Fruit fly (Drosophila melanogaster) whole organism, wandering third instar larva: Measurements from ENCODE around the gene gammaTub23C.

Experiments used
- Abd-B ChIP-seq: fragments of >200 bp; optimal IDR thresholded peaks from 2 replicates; lab custom pipeline; 2017; ENCODE audit warnings: missing biosample characterization, missing genetic modification characterization
- CG32264 ChIP-seq: fragments of 200-800 bp; sonication (Bioruptor generic); optimal IDR thresholded peaks from 2 replicates; lab custom pipeline; 2016; ENCODE audit warnings: missing biosample characterization, missing genetic modification characterization
- CG9705 ChIP-seq: fragments of 200-800 bp; sonication (Bioruptor generic); optimal IDR thresholded peaks from 2 replicates; lab custom pipeline; 2018; ENCODE audit warnings: missing biosample characterization, mild to moderate bottlenecking, missing genetic modification characterization
- CrebA ChIP-seq: fragments of 200-800 bp; sonication (Bioruptor generic); optimal IDR thresholded peaks from 2 replicates; lab custom pipeline; 2016; ENCODE audit warnings: missing biosample characterization, mild to moderate bottlenecking, missing genetic modification characterization, borderline replicate concordance
- Dfd ChIP-seq: fragments of >200 bp; optimal IDR thresholded peaks from 2 replicates; lab custom pipeline; 2017; ENCODE audit warnings: missing biosample characterization, missing genetic modification characterization
- Dif ChIP-seq: fragments of 200-275, 200-300 bp; sonication (Bioruptor generic); optimal IDR thresholded peaks from 2 replicates; lab custom pipeline; 2018; ENCODE audit warnings: missing biosample characterization, missing genetic modification characterization; ENCODE audit not compliant: partially characterized antibody
- GATAd ChIP-seq: sonication (Bioruptor generic); optimal IDR thresholded peaks from 2 replicates; lab custom pipeline; 2016; ENCODE audit warnings: missing biosample characterization, missing genetic modification characterization
- HLH106 ChIP-seq: fragments of 200-800 bp; optimal IDR thresholded peaks from 3 replicates; lab custom pipeline; 2019; ENCODE audit warnings: missing biosample characterization, mild to moderate bottlenecking, missing genetic modification characterization, moderate library complexity
- Hnf4 ChIP-seq: fragments of 200-800 bp; sonication (Bioruptor generic); optimal IDR thresholded peaks from 2 replicates; lab custom pipeline; 2016; ENCODE audit warnings: missing biosample characterization, mild to moderate bottlenecking, missing genetic modification characterization
- Hr78 ChIP-seq: fragments of >200 bp; optimal IDR thresholded peaks from 2 replicates; lab custom pipeline; 2017; ENCODE audit warnings: missing biosample characterization, missing genetic modification characterization
- Hr83 ChIP-seq: fragments of 200-300 bp; sonication (Bioruptor generic); optimal IDR thresholded peaks from 2 replicates; lab custom pipeline; 2016; ENCODE audit warnings: missing biosample characterization, mild to moderate bottlenecking, missing genetic modification characterization, moderate library complexity; ENCODE audit not compliant: poor library complexity, severe bottlenecking
- Jra ChIP-seq: sonication (Bioruptor generic); optimal IDR thresholded peaks from 2 replicates; lab custom pipeline; 2016; ENCODE audit warnings: missing biosample characterization, missing genetic modification characterization
- Mio ChIP-seq: sonication (Bioruptor generic); optimal IDR thresholded peaks from 2 replicates; lab custom pipeline; 2016; ENCODE audit warnings: missing biosample characterization, missing genetic modification characterization
- N ChIP-seq: fragments of >200 bp; optimal IDR thresholded peaks from 2 replicates; lab custom pipeline; 2018; ENCODE audit warnings: missing biosample characterization, missing external identifiers, missing genetic modification characterization
- OdsH ChIP-seq: fragments of 200-800 bp; sonication (Bioruptor generic); optimal IDR thresholded peaks from 2 replicates; lab custom pipeline; 2016; ENCODE audit warnings: missing biosample characterization, mild to moderate bottlenecking, missing genetic modification characterization
- Rel ChIP-seq, 2 experiments: fragments of 200-800 bp; sonication (Bioruptor generic) in 1 of 2; optimal IDR thresholded peaks; 2 replicates in 1 of 2; 3 replicates in 1 of 2; lab custom pipeline; 2016 to 2019; ENCODE audit warnings: mild to moderate bottlenecking in 2 of 2, missing biosample characterization in 2 of 2, missing genetic modification characterization in 2 of 2, moderate library complexity in 1 of 2
- Sp1 ChIP-seq: fragments of 200-800 bp; sonication (Bioruptor generic); optimal IDR thresholded peaks from 3 replicates; lab custom pipeline; 2019; ENCODE audit warnings: missing biosample characterization, mild to moderate bottlenecking, missing genetic modification characterization, moderate library complexity
- Vsx2 ChIP-seq: fragments of 200-300, 225-300 bp; sonication (Bioruptor generic); optimal IDR thresholded peaks from 2 replicates; lab custom pipeline; 2018; ENCODE audit warnings: missing biosample characterization, missing genetic modification characterization; ENCODE audit not compliant: partially characterized antibody
- br ChIP-seq: fragments of 200-800 bp; sonication (Bioruptor generic); optimal IDR thresholded peaks from 2 replicates; lab custom pipeline; 2016; ENCODE audit warnings: missing biosample characterization, missing genetic modification characterization
- brk ChIP-seq: fragments of 200-800 bp; sonication (Bioruptor generic); optimal IDR thresholded peaks from 2 replicates; lab custom pipeline; 2016; ENCODE audit warnings: missing biosample characterization, mild to moderate bottlenecking, missing genetic modification characterization
- dl ChIP-seq, 2 experiments: fragments of 175-275, 200-275 bp in 1 of 2; fragments of 200-275 bp in 1 of 2; sonication (Bioruptor generic); optimal IDR thresholded peaks; lab custom pipeline; 2018; ENCODE audit warnings: mild to moderate bottlenecking in 2 of 2, missing biosample characterization in 2 of 2, missing genetic modification characterization in 2 of 2, moderate library complexity in 2 of 2; ENCODE audit not compliant: partially characterized antibody in 2 of 2, insufficient read depth in 1 of 2
- dmrt93B ChIP-seq: fragments of 200-800 bp; sonication (Bioruptor generic); optimal IDR thresholded peaks from 2 replicates; lab custom pipeline; 2018; ENCODE audit warnings: missing biosample characterization, mild to moderate bottlenecking, missing genetic modification characterization
- dsf ChIP-seq: sonication (Bioruptor generic); optimal IDR thresholded peaks from 2 replicates; lab custom pipeline; 2016; ENCODE audit warnings: missing biosample characterization, missing genetic modification characterization, borderline replicate concordance
- ey ChIP-seq: fragments of 200-800 bp; sonication (Bioruptor generic); optimal IDR thresholded peaks from 2 replicates; lab custom pipeline; 2016; ENCODE audit warnings: missing biosample characterization, missing genetic modification characterization
- foxo ChIP-seq, 2 experiments: fragments of 200-800 bp; sonication (Bioruptor generic); optimal IDR thresholded peaks; 2 replicates in 1 of 2; 3 replicates in 1 of 2; lab custom pipeline; 2016 to 2017; ENCODE audit warnings: missing biosample characterization in 2 of 2, missing genetic modification characterization in 2 of 2
- fru ChIP-seq: fragments of 200-800 bp; sonication (Bioruptor generic); optimal IDR thresholded peaks from 3 replicates; lab custom pipeline; 2016; ENCODE audit warnings: missing biosample characterization, mild to moderate bottlenecking, missing genetic modification characterization
- h ChIP-seq: fragments of 200-800 bp; sonication (Bioruptor generic); optimal IDR thresholded peaks from 3 replicates; lab custom pipeline; 2016; ENCODE audit warnings: missing biosample characterization, mild to moderate bottlenecking, missing genetic modification characterization
- jim ChIP-seq: fragments of 175-275, 200-325 bp; sonication (Bioruptor generic); optimal IDR thresholded peaks from 2 replicates; lab custom pipeline; 2016; ENCODE audit warnings: missing biosample characterization, mild to moderate bottlenecking, missing genetic modification characterization
- lola ChIP-seq: fragments of >200 bp; optimal IDR thresholded peaks from 2 replicates; lab custom pipeline; 2017; ENCODE audit warnings: missing biosample characterization, missing genetic modification characterization
- pan ChIP-seq: fragments of >200 bp; optimal IDR thresholded peaks from 2 replicates; lab custom pipeline; 2017
- psq ChIP-seq: fragments of 200-800 bp; sonication (Bioruptor generic); optimal IDR thresholded peaks from 3 replicates; lab custom pipeline; 2017; ENCODE audit warnings: missing biosample characterization, mild to moderate bottlenecking, missing genetic modification characterization, moderate library complexity
- rgr ChIP-seq: fragments of 200-800 bp; sonication (Bioruptor generic); optimal IDR thresholded peaks from 3 replicates; lab custom pipeline; 2016; ENCODE audit warnings: missing biosample characterization, mild to moderate bottlenecking, missing genetic modification characterization
- sage ChIP-seq: fragments of 200-800 bp; sonication (Bioruptor generic); optimal IDR thresholded peaks from 2 replicates; lab custom pipeline; 2016; ENCODE audit warnings: missing biosample characterization, mild to moderate bottlenecking, missing genetic modification characterization
- sv ChIP-seq: fragments of 200-800 bp; sonication (Bioruptor generic); optimal IDR thresholded peaks from 3 replicates; lab custom pipeline; 2016; ENCODE audit warnings: missing biosample characterization, missing genetic modification characterization
- tai ChIP-seq: sonication (Bioruptor generic); optimal IDR thresholded peaks from 2 replicates; lab custom pipeline; 2016; ENCODE audit warnings: missing biosample characterization, missing genetic modification characterization
- woc ChIP-seq: sonication (Bioruptor generic); optimal IDR thresholded peaks from 2 replicates; lab custom pipeline; 2016; ENCODE audit warnings: missing biosample characterization, mild to moderate bottlenecking, missing genetic modification characterization

Gene gammaTub23C

DNA sequence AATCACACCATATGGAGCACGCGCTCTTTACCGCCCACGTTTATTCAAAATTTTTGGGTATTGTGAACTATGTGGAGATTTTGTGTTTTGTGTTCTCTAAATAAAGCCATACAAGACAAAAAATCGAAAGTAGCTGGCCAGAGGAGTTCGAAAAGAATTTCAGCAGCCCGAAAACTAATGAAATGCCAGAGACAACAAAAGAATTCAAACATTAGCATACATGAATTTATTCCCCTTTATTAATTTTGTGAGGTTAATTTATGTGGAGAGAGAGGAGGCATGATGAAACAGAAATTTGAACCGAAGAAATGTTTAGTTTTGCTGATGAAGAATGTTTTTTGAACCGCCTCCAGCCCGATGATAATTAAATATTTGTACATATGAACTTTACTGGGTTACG lies 33.5 kb downstream of the gammaTub23C start:
- no peak for TF ChIP-seq HLH106 (tag; lab: Kevin White, UChicago)
- TF ChIP-seq fru (GFP tag; lab: Kevin White, UChicago): no peak
- no peak for TF ChIP-seq N (GFP tag; lab: Kevin White, UChicago)
- no peak for TF ChIP-seq sage
- no peak for TF ChIP-seq Jra
- TF ChIP-seq Abd-B (GFP tag; lab: Kevin White, UChicago): no peak
- TF ChIP-seq Vsx2 (GFP tag; lab: Kevin White, UChicago): no peak
- TF ChIP-seq h (GFP tag; lab: Kevin White, UChicago): no peak
- no peak for TF ChIP-seq sv (GFP tag; lab: Kevin White, UChicago)
- no peak for TF ChIP-seq woc (GFP tag; lab: Kevin White, UChicago)
- TF ChIP-seq Hnf4 (GFP tag; lab: Kevin White, UChicago): no peak
- no peak for TF ChIP-seq psq (GFP tag; lab: Kevin White, UChicago)
- TF ChIP-seq dsf: no peak
- TF ChIP-seq Sp1: no peak
- TF ChIP-seq Hr83 (GFP tag; lab: Kevin White, UChicago): no peak
- no peak for TF ChIP-seq CG9705 (GFP tag; lab: Kevin White, UChicago)
- TF ChIP-seq brk (GFP tag; lab: Kevin White, UChicago): no peak

DNA sequence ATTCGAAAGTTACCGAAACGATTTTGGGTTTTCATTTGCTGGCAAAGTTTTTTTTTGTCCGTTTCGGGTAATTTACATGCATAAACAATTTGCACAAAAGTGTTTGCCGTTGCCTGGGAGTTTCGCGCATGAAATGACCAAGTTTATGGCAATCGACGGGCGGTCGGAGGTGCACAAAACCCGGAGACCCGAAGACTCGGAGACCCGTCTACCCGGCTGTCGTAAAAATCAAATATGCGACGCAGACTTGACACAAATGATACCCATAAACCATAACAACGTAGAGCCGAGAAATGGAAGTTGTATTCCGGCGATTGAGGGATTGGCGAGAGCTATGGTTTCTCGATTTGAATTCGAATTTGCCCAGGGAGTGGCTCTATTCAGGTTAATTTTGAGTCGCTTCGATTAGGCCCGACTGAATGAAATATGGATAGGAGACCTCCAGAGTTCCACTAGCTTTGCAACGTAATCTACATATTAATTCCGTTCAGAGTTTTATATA lies 34.3 kb downstream of the gammaTub23C start:
- no peak for TF ChIP-seq pan (lab: Kevin White, UChicago)
- no peak for TF ChIP-seq br (GFP tag; lab: Kevin White, UChicago)
- TF ChIP-seq Mio: no peak
- TF ChIP-seq Hnf4 (GFP tag; lab: Kevin White, UChicago): no peak
- TF ChIP-seq dsf: no peak
- TF ChIP-seq N (GFP tag; lab: Kevin White, UChicago): no peak
- TF ChIP-seq dmrt93B: no peak
- TF ChIP-seq Rel (GFP tag; optimal IDR thresholded peaks at IDR 0.05; lab: Kevin White, UChicago): no peak
- no peak for TF ChIP-seq Rel (tag; optimal IDR thresholded peaks at IDR 0.05; lab: Kevin White, UChicago)
- no peak for TF ChIP-seq CG9705 (GFP tag; lab: Kevin White, UChicago)
- no peak for TF ChIP-seq Vsx2 (GFP tag; lab: Kevin White, UChicago)
- TF ChIP-seq Dif (GFP tag; lab: Kevin White, UChicago): no peak
- no peak for TF ChIP-seq CrebA (GFP tag; lab: Kevin White, UChicago)
- no peak for TF ChIP-seq Abd-B (GFP tag; lab: Kevin White, UChicago)
- TF ChIP-seq lola (GFP tag; lab: Kevin White, UChicago): no peak
- no peak for TF ChIP-seq OdsH (GFP tag; lab: Kevin White, UChicago)
- TF ChIP-seq jim (GFP tag; lab: Kevin White, UChicago): no peak
- no peak for TF ChIP-seq Sp1

DNA sequence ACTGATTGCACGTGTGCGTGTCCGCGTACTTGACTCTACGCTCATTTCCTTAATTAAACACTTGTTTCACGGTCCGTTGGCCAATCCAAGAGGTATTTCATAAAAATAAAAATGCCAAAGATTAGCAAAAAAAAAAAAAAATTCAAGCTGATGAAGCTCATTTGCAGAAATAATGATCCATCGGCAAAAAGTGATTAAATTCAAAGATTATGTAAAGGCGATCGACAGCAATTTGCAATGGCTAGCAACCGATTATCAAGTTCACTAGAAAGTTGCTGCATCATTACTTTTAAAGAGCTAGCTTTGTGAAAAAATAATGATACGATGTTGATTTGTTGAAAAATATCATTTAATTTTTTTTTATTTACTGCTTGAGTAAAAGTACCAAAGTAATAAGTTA lies 36.7 kb downstream of the gammaTub23C start:
- TF ChIP-seq Sp1 (no peak), foxo (GFP tag; optimal IDR thresholded peaks at IDR 0.05; lab: Kevin White, UChicago) (no peak), dl (GFP tag; optimal IDR thresholded peaks at IDR 0.05; lab: Kevin White, UChicago; ENCODE audit: insufficient read depth in 1 of 2, partially characterized antibody in 2 of 2) (no peak), pan (lab: Kevin White, UChicago) (no peak), CrebA (GFP tag; lab: Kevin White, UChicago) (no peak), Dif (GFP tag; lab: Kevin White, UChicago) (no peak), sage (no peak), Abd-B (GFP tag; lab: Kevin White, UChicago) (no peak), h (GFP tag; lab: Kevin White, UChicago) (no peak), br (GFP tag; lab: Kevin White, UChicago) (no peak), lola (GFP tag; lab: Kevin White, UChicago) (no peak), fru (GFP tag; lab: Kevin White, UChicago) (no peak), GATAd (no peak), N (GFP tag; lab: Kevin White, UChicago) (no peak)
- TF ChIP-seq, all 38 proteins: peak for 0

DNA sequence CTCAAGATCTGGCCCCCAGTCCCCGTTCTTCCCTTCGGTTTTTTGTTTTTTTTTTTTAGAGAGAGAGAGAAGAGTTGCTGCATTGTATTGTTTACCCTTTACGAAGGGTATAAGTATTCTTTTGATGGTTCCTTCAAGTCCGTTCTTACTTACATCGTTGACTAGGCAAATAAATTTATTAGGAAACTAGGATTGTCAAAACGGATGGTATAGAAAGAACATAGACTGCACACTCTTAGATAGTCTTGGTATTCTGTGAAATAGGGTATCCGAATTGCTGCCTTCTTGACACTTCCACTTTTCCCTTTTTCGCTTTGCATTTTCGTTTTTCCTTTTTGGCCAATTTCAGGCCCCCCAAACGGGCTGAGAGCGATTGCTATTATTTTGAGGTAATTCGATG lies 38.8 kb downstream of the gammaTub23C start:
- TF ChIP-seq woc (GFP tag; lab: Kevin White, UChicago) (peak; percentile 61), sv (GFP tag; lab: Kevin White, UChicago) (no peak), fru (GFP tag; lab: Kevin White, UChicago) (peak; percentile 80), Dif (GFP tag; lab: Kevin White, UChicago) (no peak), rgr (GFP tag; lab: Kevin White, UChicago) (peak; percentile 71), GATAd (no peak), Hr78 (GFP tag; lab: Kevin White, UChicago) (no peak), HLH106 (tag; lab: Kevin White, UChicago) (peak; percentile 69), CrebA (GFP tag; lab: Kevin White, UChicago) (no peak), dl (GFP tag; optimal IDR thresholded peaks at IDR 0.05; lab: Kevin White, UChicago; ENCODE audit: insufficient read depth in 1 of 2, partially characterized antibody in 2 of 2) (no peak), sage (no peak), dsf (no peak), Abd-B (GFP tag; lab: Kevin White, UChicago) (no peak), jim (GFP tag; lab: Kevin White, UChicago) (peak; percentile 42), OdsH (GFP tag; lab: Kevin White, UChicago) (peak; percentile 69), br (GFP tag; lab: Kevin White, UChicago) (peak; percentile 78), Jra (no peak), N (GFP tag; lab: Kevin White, UChicago) (no peak), Dfd (GFP tag; lab: Kevin White, UChicago) (no peak), Vsx2 (GFP tag; lab: Kevin White, UChicago) (no peak), ey (GFP tag; lab: Kevin White, UChicago) (peak; percentile 66), pan (lab: Kevin White, UChicago) (no peak), Hnf4 (GFP tag; lab: Kevin White, UChicago) (no peak), Rel (GFP tag; optimal IDR thresholded peaks at IDR 0.05; lab: Kevin White, UChicago) (no peak), Rel (tag; optimal IDR thresholded peaks at IDR 0.05; lab: Kevin White, UChicago) (no peak), tai (no peak), Sp1 (peak; percentile 68), CG32264 (GFP tag; lab: Kevin White, UChicago) (peak; percentile 46), foxo (GFP tag; optimal IDR thresholded peaks at IDR 0.05; lab: Kevin White, UChicago) (peak in 1 of 2 experiments; percentile 67), brk (GFP tag; lab: Kevin White, UChicago) (no peak)
